Worm (Caenorhabditis elegans): Measurements from ENCODE around the gene F55C9.14.
A peak's percentile ranks its signal among the peaks of the same experiment; 100 is the strongest.

The F55C9.14 gene

DNA sequence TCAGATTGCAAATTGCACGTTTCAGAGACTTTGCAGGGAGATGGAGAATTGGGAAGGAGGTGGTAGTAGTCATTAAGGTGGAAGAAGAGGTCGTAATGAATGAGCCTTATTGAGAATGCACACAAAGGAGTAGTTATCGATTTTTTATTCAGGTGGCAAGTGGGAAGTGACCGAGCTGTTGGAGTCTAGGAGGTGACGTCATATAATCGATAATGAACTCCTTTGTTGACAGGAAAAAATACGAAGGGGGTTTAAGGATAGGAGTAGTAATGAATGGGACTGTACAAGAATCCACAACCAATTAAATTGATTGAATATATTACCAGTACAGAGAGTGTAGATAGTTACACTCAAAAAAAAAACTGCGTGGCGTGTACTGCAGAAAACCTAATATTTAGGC is 2.6 kb downstream of the F55C9.14 start, which contains the start of gene fbxb-62:
Gene fbxb-62, minus strand, starts transcription at position 101 of the 400 bp plus-strand sequence.
- TF ChIP-seq zip-8 (tag; optimal IDR thresholded peaks at IDR 0.05) (peak; percentile 11), drap-1 (GFP tag; optimal IDR thresholded peaks at IDR 0.05) (no peak), lsy-2 (tag; optimal IDR thresholded peaks at IDR 0.05) (no peak), unc-62 (GFP tag; optimal IDR thresholded peaks at IDR 0.05) (no peak)

DNA sequence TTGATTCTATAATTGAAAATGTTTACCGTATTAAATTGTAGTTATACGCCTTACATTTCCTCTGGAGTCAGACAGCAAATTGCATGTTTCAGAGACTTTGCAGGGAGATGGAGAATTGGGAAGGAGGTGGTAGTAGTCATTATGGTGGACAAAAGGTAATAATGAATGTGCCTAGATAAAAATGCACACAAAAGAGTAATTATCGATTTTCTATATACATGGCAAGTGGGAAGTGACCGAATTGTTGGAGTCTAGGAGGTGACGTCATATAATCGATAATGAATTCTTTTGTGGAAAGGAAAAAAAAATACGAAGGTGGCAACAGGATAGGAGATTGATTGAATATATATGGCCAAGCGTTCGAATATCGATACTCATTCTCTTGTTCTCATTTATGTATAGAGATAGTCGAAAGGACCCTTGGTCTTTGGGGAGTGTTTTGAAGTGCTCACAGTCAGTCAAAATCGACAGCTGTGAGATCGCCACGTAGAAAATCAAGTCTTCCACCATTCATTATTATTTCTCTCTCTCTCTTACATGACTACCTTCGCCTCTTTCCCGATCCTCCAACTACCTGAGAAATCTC is 4.3 kb downstream of the F55C9.14 start, which contains the start of the genes fbxb-63 and fbxb-61:
Gene fbxb-63, minus strand, starts transcription at position 142 of the 586 bp plus-strand sequence.
Gene fbxb-61, plus strand, starts transcription at position 536 of the 586 bp plus-strand sequence.
- peak; percentile 53 for TF ChIP-seq ceh-39 (tag; optimal IDR thresholded peaks at IDR 0.05)
- no peak for TF ChIP-seq pha-4 (tag; optimal IDR thresholded peaks at IDR 0.05)
- no peak for TF ChIP-seq mep-1 (tag; optimal IDR thresholded peaks at IDR 0.05)

DNA sequence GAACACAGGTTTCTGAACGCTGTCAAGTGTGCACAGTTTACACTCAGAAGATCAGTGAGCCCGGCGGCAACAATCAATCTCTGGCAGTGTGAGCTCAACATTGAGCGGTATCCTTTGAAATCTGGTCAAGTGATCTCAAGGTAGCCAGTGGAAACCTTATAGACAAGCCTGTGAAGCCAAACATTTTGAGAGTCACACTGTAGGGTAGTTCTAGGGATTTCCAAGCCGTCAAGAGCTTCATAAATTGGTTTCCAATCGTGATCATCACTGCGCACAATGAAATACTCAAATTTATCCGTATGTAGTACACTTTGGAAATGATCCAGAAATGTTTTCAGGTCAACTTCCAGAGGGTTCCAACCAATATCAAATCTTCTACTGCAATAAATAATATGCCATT is 7.5 kb downstream of the F55C9.14 start, which contains the start of gene F55C9.15:
Gene F55C9.15, minus strand, starts transcription at position 101 of the 400 bp plus-strand sequence.
- TF ChIP-seq mep-1 (tag; optimal IDR thresholded peaks at IDR 0.05) = no peak
- no peak for TF ChIP-seq ceh-83 (GFP tag; optimal IDR thresholded peaks at IDR 0.05)
- TF ChIP-seq nhr-28 (tag; optimal IDR thresholded peaks at IDR 0.05) = no peak
- no peak for TF ChIP-seq sptf-1 (tag; optimal IDR thresholded peaks at IDR 0.05)
- no peak for TF ChIP-seq snpc-4 (tag; optimal IDR thresholded peaks at IDR 0.05)
- TF ChIP-seq elt-1 (tag; optimal IDR thresholded peaks at IDR 0.05; ENCODE audit: borderline replicate concordance, insufficient read depth) = no peak
- no peak for TF ChIP-seq zip-8 (tag; optimal IDR thresholded peaks at IDR 0.05)
- no peak for TF ChIP-seq nhr-237 (tag; optimal IDR thresholded peaks at IDR 0.05)
- TF ChIP-seq unc-39 (tag; optimal IDR thresholded peaks at IDR 0.05) = no peak
- no peak for TF ChIP-seq nhr-2 (tag; optimal IDR thresholded peaks at IDR 0.05)
- TF ChIP-seq tbx-8 (GFP tag; optimal IDR thresholded peaks at IDR 0.05) = no peak
- TF ChIP-seq nhr-76 (tag; optimal IDR thresholded peaks at IDR 0.05) = no peak
- no peak for TF ChIP-seq unc-62 (GFP tag; optimal IDR thresholded peaks at IDR 0.05)
- no peak for TF ChIP-seq hlh-1 (tag; optimal IDR thresholded peaks at IDR 0.05)
- no peak for TF ChIP-seq lin-32 (GFP tag; optimal IDR thresholded peaks at IDR 0.05)
- TF ChIP-seq mls-2 (tag; optimal IDR thresholded peaks at IDR 0.05) = no peak
- no peak for TF ChIP-seq ham-2 (GFP tag; optimal IDR thresholded peaks at IDR 0.05)
- no peak for TF ChIP-seq drap-1 (GFP tag; optimal IDR thresholded peaks at IDR 0.05)
- no peak for TF ChIP-seq ceh-39 (tag; optimal IDR thresholded peaks at IDR 0.05)
- no peak for TF ChIP-seq ztf-11 (tag; optimal IDR thresholded peaks at IDR 0.05)

DNA sequence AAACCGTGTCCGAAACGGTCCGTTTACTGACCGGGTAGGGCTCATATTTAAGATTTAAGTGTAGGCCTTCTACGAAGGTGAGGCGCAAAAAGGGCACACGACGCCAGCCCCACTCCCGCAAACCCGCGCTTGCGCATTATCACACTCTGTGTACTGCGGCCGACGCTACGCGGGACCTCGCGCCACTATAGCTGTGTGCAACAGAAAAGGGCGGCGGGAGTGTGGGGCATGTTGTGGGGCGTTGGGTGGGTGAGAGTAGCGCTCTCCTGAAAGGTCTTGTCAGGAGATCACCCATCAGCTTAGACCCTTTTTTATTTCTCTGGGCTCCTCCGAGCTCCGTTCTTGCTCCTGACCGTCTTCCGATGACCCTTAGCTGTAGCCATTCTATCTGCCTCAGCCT is 8.8 kb downstream of the F55C9.14 start:
- TF ChIP-seq sptf-1 (tag; optimal IDR thresholded peaks at IDR 0.05) (no peak), ceh-39 (tag; optimal IDR thresholded peaks at IDR 0.05) (no peak), unc-120 (tag; optimal IDR thresholded peaks at IDR 0.05; ENCODE audit: poor library complexity, severe bottlenecking) (no peak), tbx-8 (GFP tag; optimal IDR thresholded peaks at IDR 0.05) (no peak), nhr-2 (tag; optimal IDR thresholded peaks at IDR 0.05) (no peak)

DNA sequence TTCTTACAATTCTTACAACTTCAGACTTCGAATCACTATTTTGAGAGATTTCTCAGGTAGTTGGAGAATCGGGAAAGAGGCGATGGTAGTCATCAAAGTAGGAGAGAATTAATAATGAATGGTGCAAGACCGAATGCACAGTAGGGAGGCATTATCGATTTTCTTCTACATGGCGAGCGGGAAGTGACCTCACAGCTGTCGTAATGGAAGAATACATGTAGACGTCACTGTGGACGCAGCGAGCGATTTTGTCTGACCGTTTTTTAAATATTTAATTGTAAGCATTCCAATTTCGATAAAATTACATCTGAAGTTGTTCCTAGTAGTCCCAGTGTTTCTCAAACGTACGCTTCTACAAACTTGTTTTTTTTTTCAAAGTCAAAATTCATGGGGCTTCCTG is 10.2 kb downstream of the F55C9.14 start, which contains the start of gene F55C9.11:
Gene F55C9.11, minus strand, starts transcription at position 101 of the 400 bp plus-strand sequence.
- TF ChIP-seq mls-2 (tag; optimal IDR thresholded peaks at IDR 0.05) (no peak), hlh-1 (tag; optimal IDR thresholded peaks at IDR 0.05) (no peak), flh-1 (GFP tag; optimal IDR thresholded peaks at IDR 0.05) (no peak), pha-4 (tag; optimal IDR thresholded peaks at IDR 0.05) (no peak), nhr-28 (tag; optimal IDR thresholded peaks at IDR 0.05) (no peak), ham-2 (GFP tag; optimal IDR thresholded peaks at IDR 0.05) (no peak), unc-39 (tag; optimal IDR thresholded peaks at IDR 0.05) (no peak), nhr-12 (tag; optimal IDR thresholded peaks at IDR 0.05) (no peak), tbx-8 (GFP tag; optimal IDR thresholded peaks at IDR 0.05) (no peak), snpc-4 (tag; optimal IDR thresholded peaks at IDR 0.05) (no peak), ceh-39 (tag; optimal IDR thresholded peaks at IDR 0.05) (no peak), ces-1 (GFP tag; optimal IDR thresholded peaks at IDR 0.05) (no peak), unc-62 (GFP tag; optimal IDR thresholded peaks at IDR 0.05) (no peak), nhr-237 (tag; optimal IDR thresholded peaks at IDR 0.05) (no peak), elt-3 (tag; optimal IDR thresholded peaks at IDR 0.05) (no peak), ztf-11 (tag; optimal IDR thresholded peaks at IDR 0.05) (no peak), zip-8 (tag; optimal IDR thresholded peaks at IDR 0.05) (no peak)

DNA sequence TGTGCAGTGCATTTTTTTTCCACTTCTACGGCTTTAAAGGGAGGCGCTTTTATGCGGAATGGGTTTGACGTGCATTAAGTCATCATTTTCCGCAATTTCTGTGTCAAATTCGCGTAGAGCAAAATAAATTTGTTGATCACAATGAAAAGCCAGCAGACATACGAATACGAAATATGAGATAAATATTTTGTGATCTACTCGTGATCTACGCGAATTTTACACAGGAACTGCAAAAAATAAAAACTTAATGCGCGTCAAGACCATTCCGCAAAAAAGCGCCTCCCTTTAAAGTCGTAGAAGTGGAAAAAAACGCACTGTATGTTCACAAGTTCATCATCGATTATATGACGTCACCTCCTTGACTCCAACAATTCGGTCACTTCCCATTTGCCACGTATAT is 12.0 kb downstream of the F55C9.14 start, which contains the start of gene C43D7.8:
Gene C43D7.8, minus strand, starts transcription at position 101 of the 400 bp plus-strand sequence.
- TF ChIP-seq lin-13 (tag; optimal IDR thresholded peaks at IDR 0.05) = no peak
- no peak for TF ChIP-seq hlh-1 (tag; optimal IDR thresholded peaks at IDR 0.05)
- TF ChIP-seq cnd-1 (tag; optimal IDR thresholded peaks at IDR 0.05) = no peak
- TF ChIP-seq sem-2 (GFP tag; optimal IDR thresholded peaks at IDR 0.05) = no peak
- TF ChIP-seq tbx-8 (GFP tag; optimal IDR thresholded peaks at IDR 0.05) = no peak
- TF ChIP-seq nhr-12 (tag; optimal IDR thresholded peaks at IDR 0.05) = no peak
- TF ChIP-seq mep-1 (tag; optimal IDR thresholded peaks at IDR 0.05) = no peak
- no peak for TF ChIP-seq elt-1 (tag; optimal IDR thresholded peaks at IDR 0.05; ENCODE audit: borderline replicate concordance, insufficient read depth)
- no peak for TF ChIP-seq snpc-4 (tag; optimal IDR thresholded peaks at IDR 0.05)
- no peak for TF ChIP-seq unc-62 (GFP tag; optimal IDR thresholded peaks at IDR 0.05)

All from whole organism, mixed stage, embryonic.